Fruit fly (Drosophila melanogaster): Measurements from ENCODE around the gene CG3106.

The CG3106 gene

DNA sequence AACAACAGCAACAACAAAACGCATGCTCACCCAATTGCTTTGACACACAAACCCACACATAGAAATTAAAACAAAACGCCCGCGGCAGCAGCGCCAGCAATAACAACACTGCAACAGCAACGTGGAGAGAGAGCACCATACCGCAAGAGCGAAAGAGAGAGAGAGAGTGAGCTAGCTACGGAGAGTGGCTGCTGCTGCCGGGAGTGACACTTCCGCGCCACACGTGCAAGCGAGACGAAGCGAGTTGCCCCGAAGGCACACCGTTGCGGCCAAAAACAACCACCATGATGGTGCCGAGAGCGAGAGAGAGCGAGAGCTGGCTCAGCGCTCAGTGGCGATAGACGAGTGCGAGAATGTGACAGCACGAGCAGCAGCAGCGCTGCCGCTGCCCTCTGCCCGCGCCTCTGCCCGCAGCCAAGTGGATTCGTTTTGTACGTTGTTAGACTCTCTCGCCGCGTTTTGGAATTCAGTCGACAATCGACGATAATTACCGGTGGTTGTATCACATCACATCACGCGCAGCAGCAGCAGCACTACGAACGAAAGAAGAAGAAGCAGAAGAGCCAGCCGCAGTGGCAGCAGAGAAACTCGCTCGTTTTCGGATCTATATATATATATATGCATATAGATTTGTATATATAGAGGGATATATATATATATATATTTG lies 31.1 kb upstream of the CG3106 start, which contains the start of gene btd (continued):
- TF ChIP-seq lov (optimal IDR thresholded peaks at IDR 0.05) (no peak), lov (GFP tag; IDR thresholded peaks at IDR 0.05) (no peak), CG8478 (optimal IDR thresholded peaks at IDR 0.05) (peak; percentile 100), hb (GFP tag; IDR thresholded peaks at IDR 0.05; ENCODE audit: partially characterized antibody) (no peak), Hr3 (GFP tag; optimal IDR thresholded peaks at IDR 0.05) (no peak), CG15011 (GFP tag; optimal IDR thresholded peaks at IDR 0.05) (no peak), sisA (GFP tag; IDR thresholded peaks at IDR 0.05) (no peak), Fer2 (tag; optimal IDR thresholded peaks at IDR 0.05) (no peak), CG10431 (GFP tag; optimal IDR thresholded peaks at IDR 0.05) (no peak), CG34422 (GFP tag; IDR thresholded peaks at IDR 0.05) (no peak; the same call in 2 of the 3 replicates), sima (GFP tag; optimal IDR thresholded peaks at IDR 0.05) (no peak), CG6854 (GFP tag; optimal IDR thresholded peaks at IDR 0.05) (no peak), otp (GFP tag; IDR thresholded peaks at IDR 0.05) (no peak), nom (GFP tag; optimal IDR thresholded peaks at IDR 0.05) (no peak), gsb-n (tag; optimal IDR thresholded peaks at IDR 0.05) (peak; percentile 11), unpg (GFP tag; optimal IDR thresholded peaks at IDR 0.05) (no peak), Usf (GFP tag; optimal IDR thresholded peaks at IDR 0.05) (no peak), CG8359 (GFP tag; optimal IDR thresholded peaks at IDR 0.05; ENCODE audit: borderline replicate concordance) (no peak), ttk (GFP tag; IDR thresholded peaks at IDR 0.05) (no peak), Deaf1 (tag; optimal IDR thresholded peaks at IDR 0.05) (peak; percentile 72), CG9437 (GFP tag; optimal IDR thresholded peaks at IDR 0.05) (no peak), chm (GFP tag; IDR thresholded peaks at IDR 0.05) (no peak), CG1529 (GFP tag; optimal IDR thresholded peaks at IDR 0.05) (no peak), MTF-1 (GFP tag; optimal IDR thresholded peaks at IDR 0.05; ENCODE audit: borderline replicate concordance) (no peak), Ptx1 (GFP tag; IDR thresholded peaks at IDR 0.05) (no peak), rib (GFP tag; IDR thresholded peaks at IDR 0.05) (no peak), fd102C (GFP tag; optimal IDR thresholded peaks at IDR 0.05) (no peak), tna (GFP tag; IDR thresholded peaks at IDR 0.05; ENCODE audit: partially characterized antibody) (0 out of 2 replicates have a peak, but pooled peaks have one; percentile 24), CG18476 (GFP tag; optimal IDR thresholded peaks at IDR 0.05) (no peak), repo (GFP tag; optimal IDR thresholded peaks at IDR 0.05) (no peak), zen2 (GFP tag; IDR thresholded peaks at IDR 0.05; ENCODE audit: partially characterized antibody) (0 out of 3 replicates have a peak, but pooled peaks have one; percentile 6), Sox102F (GFP tag; optimal IDR thresholded peaks at IDR 0.05) (no peak), Dll (GFP tag; IDR thresholded peaks at IDR 0.05; ENCODE audit: partially characterized antibody) (peak; percentile 45; the same call in 1 of the 4 replicates), CG13123 (GFP tag; optimal IDR thresholded peaks at IDR 0.05) (no peak), Antp (GFP tag; optimal IDR thresholded peaks at IDR 0.05) (no peak), CG9876 (GFP tag; optimal IDR thresholded peaks at IDR 0.05) (no peak), CG3847 (GFP tag; IDR thresholded peaks at IDR 0.05) (0 out of 2 replicates have a peak, but pooled peaks have one; percentile 13), CG4854 (GFP tag; optimal IDR thresholded peaks at IDR 0.05) (no peak), D19B (GFP tag; optimal IDR thresholded peaks at IDR 0.05) (no peak), ac (GFP tag; optimal IDR thresholded peaks at IDR 0.05) (no peak), pros (GFP tag; optimal IDR thresholded peaks at IDR 0.05) (no peak), toy (GFP tag; IDR thresholded peaks at IDR 0.05) (no peak), CG17359 (tag; optimal IDR thresholded peaks at IDR 0.05) (no peak), CG13296 (GFP tag; optimal IDR thresholded peaks at IDR 0.05) (no peak), Gsc (GFP tag; IDR thresholded peaks at IDR 0.05) (no peak), Eip74EF (GFP tag; optimal IDR thresholded peaks at IDR 0.05) (no peak), h (optimal IDR thresholded peaks at IDR 0.05) (no peak), CG9609 (GFP tag; optimal IDR thresholded peaks at IDR 0.05) (no peak), NC2α (GFP tag; optimal IDR thresholded peaks at IDR 0.05) (no peak), gcm2 (GFP tag; optimal IDR thresholded peaks at IDR 0.05) (no peak)
